Worm (Caenorhabditis elegans): Measurements from ENCODE around the gene twk-48.

The twk-48 gene

DNA sequence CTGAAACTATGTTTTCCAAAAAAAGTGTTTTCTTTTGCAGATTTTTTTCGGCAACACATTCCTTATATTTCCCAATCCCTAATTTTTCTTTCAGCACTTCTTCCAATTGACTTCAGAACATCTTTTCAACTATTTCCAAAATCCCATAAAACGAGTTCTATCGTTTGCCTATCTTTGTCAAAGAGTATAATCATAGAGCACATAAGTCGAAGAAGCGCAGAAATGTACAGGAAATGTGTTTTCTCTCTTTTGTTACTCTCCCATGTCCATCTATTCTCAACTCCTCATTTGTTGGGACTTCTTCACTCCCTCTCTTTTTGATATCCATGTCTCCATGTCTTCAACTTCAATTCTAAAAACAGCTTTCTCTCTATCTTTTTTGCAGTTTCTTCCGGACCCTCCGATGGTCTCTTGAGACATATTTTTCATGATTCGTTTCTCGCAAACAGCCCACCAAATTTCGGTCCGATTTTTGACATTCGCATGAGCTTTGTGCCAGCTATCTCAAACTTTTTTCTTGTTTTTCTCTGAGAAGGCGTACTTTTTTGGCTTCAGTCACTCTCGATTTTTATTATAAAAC lies at the start of gene twk-48:
TSS of gene twk-48 (plus strand) at position 530 of the 580 bp plus-strand sequence.
- no peak for TF ChIP-seq unc-62 (GFP tag; optimal IDR thresholded peaks at IDR 0.05)

DNA sequence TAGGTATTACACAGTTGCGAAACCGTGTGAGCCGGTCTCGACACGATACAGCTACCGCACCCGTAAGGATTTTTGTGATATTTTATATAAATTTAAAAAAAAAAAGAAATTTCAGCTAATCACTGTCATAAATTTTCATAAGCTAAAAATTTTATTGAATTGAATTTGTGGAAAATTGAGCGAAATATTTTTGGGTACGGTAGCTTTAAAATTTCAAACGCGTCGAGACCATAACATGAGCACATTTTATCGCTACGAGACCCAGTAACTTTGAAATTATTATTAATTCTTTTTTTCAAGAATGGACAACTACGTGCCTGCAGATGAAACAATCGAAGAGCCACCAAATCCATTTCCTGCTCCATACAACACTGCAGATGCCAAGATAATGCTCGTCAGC lies 47.4 kb upstream of the twk-48 start, which contains the start of gene ZK632.14:
TSS of gene ZK632.14 (plus strand) at position 301 of the 400 bp plus-strand sequence.
- TF ChIP-seq unc-62 (GFP tag; optimal IDR thresholded peaks at IDR 0.05) = no peak

DNA sequence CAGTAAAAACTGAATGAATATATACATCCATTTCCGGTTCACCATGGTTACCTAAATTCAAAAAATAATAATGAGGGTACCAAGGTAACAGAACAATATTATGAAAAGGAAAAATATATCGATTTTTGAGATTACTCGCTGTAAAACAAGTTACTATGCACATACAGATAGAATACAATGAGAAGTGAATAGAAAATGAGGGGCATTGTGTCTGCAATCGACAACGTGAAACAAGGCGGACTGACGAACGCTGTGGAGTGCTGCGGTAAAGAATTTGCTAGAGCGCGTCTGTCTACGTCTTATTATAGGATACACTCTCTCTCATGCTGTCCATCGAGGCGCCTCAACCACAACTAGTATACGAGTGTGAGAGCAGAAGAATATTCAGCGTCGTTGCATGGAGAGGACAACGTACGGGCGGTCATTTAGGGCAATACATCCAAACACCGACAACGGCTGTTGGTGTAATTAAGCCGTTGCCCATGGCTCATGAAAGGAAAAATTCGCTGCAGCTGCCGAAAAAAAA lies 43.4 kb upstream of the twk-48 start, which contains the start of gene cnx-1:
TSS of gene cnx-1 (minus strand) at position 51 of the 526 bp plus-strand sequence.
- no peak for TF ChIP-seq unc-62 (GFP tag; optimal IDR thresholded peaks at IDR 0.05)

DNA sequence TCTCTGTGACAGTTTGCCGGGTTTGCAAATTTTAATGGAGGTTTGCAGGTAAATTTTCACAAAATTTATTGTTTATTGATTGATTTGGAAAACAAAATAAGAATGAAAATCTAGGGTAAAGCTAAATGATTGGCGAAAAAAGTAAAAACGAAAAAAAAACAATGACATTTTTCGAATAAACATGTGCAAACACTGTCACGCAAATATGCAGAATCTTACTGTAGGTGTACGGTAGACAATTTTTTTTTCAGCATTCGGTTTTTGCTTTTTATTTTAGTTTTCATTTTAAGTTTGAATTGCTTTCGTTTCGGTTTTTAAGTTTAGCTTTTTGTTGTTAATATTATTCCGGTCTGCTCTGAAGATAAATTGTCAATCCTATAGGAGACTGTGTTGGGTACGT lies 42.6 kb upstream of the twk-48 start:
- no peak for TF ChIP-seq unc-62 (GFP tag; optimal IDR thresholded peaks at IDR 0.05)

DNA sequence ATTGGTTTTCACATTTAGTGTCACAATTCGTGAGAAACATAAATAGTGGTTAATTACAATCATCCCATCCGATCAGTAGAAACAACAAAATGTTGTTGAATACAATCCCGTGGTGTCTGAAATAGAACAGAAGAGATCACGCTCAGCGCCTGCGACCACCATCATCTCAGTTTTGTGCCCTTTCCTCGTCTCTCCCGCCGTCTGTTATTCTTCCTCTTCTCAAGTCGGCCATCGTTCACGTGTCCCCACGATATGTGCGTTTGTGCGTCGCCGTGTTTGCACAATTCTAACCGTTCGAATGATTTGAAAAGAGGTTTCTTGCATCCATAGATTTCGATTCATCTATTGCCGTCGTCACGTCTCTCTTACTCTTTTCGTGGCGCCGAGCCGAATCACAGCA lies 41.8 kb upstream of the twk-48 start, which contains the start of gene panl-3:
TSS of gene panl-3 (plus strand) at position 294 of the 400 bp plus-strand sequence.
- no peak for TF ChIP-seq unc-62 (GFP tag; optimal IDR thresholded peaks at IDR 0.05)

DNA sequence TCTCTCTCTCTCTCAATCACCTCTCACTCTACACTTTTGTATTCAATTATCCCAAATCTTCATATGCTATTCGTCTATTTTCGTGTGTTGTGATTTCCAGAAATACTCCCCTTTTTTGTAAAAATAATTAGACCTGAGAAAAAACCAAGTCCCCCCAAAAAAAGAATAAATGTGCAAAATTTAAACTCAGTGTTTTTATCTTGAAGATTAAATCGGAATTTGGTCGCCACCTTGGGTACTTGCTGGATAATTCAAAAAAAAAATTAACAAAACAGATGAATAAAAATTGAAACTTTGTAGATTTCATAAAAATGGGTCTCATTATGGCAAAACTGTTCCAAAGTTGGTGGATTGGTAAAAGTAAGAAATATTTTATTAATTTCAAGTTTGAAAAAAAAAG lies 37.6 kb upstream of the twk-48 start, which contains the start of gene arl-5:
TSS of gene arl-5 (plus strand) at position 301 of the 400 bp plus-strand sequence.
- TF ChIP-seq unc-62 (GFP tag; optimal IDR thresholded peaks at IDR 0.05) = no peak

DNA sequence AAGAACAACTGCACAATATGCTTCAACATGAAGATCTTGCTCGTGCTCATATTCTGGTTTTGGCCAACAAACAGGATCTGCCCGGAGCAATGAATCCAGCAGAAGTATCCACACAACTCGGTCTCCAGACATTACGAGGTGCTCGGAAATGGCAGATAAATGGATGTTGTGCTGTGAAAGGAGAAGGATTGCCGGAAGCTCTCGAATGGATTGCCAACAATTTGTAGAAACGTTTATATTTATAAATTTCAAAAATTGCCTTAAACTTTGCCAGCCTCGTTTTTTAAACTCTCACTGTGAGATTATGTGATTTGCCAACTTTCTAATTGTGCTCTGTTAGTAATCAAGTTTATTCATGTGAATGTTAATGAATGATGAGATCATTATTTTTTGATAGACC lies 36.8 kb upstream of the twk-48 start:
- no peak for TF ChIP-seq unc-62 (GFP tag; optimal IDR thresholded peaks at IDR 0.05)

DNA sequence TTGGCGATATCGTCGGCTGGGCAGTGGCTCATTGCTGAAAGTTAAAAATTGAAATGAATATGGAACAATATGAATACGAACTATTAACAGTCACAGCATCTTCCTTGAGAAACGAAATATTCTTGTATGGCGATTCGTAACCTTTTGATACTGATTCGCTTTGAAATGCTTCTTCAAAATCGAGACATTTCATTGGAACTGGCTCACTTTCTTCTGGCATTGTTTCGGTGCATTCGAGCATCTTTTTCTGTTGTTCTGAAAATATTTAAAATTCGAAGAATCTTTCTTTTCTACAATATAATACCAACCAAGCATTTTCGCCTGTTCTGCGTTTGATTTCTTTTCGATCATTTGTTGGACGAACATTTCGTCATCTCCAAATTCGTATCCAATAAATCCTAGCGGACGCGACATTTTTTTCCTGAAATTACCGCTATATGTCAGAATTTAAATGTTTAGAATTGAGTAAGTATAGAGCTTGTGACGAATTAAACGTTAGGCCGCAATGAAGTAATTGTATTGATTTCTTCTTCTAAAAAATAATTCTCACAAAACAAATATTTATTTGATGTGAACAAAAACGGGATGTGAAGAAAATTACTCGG lies 36.1 kb upstream of the twk-48 start, which contains the start of gene lin-52:
TSS of gene lin-52 (minus strand) at position 421 of the 605 bp plus-strand sequence.
- no peak for TF ChIP-seq unc-62 (GFP tag; optimal IDR thresholded peaks at IDR 0.05)

DNA sequence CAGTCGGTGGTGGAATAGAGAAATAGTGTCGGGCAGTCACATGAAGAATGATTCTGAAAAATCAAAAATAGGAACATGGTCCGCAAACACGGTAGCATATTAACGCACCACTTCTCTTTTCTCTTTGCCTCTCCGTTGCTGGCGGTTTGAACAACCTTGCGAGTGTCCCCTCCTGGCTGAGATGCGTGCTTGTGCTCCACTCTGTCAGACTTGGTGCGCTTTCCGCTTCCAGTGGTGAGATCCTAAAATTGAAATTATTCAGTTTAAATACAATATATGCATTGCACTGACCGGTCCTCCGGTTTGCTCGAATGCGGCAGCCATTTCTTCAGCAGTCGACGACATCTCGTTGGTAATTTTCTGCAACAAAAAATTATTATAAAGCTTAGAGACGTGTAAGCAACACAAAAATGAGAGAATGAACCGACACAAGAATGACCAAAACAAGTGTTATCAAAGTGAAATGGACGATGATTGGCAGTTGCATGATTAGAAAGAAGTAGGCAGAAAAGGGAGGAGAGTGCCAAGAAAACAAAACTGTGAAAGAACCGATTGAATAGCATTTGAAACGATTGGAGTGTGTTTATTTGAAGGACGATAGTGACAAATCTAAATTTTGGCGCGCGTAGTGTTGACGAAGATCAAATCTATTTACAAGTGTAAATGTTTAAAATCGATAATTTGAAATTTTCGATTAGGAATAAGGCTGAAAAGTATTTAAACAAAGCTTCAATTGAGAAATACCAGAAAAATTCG lies 35.3 kb upstream of the twk-48 start, which contains the start of gene ZK632.9:
TSS of gene ZK632.9 (minus strand) at position 360 of the 756 bp plus-strand sequence.
- TF ChIP-seq unc-62 (GFP tag; optimal IDR thresholded peaks at IDR 0.05) = no peak

DNA sequence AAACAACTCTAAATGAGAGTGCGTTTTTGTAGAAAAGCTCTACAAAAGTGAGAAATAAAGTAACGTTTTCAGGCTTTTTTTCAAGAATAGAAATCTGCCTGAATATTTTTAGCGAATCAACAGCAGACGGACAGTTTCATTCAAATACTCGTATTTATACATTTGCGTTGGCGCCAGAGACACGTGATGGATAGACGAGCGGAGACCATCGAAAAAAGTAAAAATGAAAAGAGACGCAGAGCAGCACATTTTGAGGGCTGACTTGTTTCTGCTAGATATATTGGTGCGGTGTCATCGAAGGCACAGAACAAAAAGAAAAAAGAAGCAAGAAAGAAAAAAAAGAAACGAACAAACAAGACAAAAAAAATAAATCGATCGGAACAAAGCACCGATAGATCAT lies 34.5 kb upstream of the twk-48 start:
- TF ChIP-seq unc-62 (GFP tag; optimal IDR thresholded peaks at IDR 0.05) = no peak

DNA sequence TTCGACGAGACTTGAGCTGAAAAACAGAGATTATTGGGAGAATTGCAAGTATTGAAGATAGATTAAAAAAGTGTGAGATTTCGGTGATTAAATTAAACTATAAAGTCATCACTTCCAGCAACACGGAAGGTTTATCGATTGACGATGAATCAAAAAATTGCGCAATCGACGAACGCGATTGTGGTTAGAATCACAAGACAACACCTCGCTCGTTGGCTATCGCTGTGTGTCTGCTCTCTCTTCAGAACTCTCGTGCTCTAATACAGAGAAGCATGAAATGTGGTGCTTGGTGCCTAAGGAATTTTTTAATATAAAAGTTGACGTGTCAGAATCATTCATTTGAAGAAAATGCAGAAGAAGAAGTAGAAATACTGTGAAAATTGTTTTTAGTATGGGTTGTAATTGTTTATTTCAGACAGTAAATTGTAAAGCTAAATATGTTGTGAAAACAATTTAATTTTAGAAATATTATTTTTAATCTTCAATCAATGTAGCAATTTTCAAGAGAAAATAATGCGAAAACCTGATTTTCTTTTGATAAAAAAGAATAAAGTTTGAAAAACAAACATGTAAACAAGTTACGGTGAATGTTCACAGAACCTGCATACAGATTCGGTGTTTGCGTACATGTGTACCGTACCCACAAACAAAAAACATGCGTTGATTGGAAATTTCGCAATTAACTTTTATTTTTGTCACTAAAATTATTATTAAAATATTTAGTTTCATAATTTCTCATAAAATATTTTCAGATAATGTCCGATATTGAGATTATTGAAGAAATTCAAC lies 33.2 kb upstream of the twk-48 start, which contains the start of the genes ZK632.10 and ZK632.11:
TSS of gene ZK632.10 (minus strand) at position 560 of the 789 bp plus-strand sequence.
TSS of gene ZK632.11 (plus strand) at position 753 of the 789 bp plus-strand sequence.
- TF ChIP-seq unc-62 (GFP tag; optimal IDR thresholded peaks at IDR 0.05) = no peak

DNA sequence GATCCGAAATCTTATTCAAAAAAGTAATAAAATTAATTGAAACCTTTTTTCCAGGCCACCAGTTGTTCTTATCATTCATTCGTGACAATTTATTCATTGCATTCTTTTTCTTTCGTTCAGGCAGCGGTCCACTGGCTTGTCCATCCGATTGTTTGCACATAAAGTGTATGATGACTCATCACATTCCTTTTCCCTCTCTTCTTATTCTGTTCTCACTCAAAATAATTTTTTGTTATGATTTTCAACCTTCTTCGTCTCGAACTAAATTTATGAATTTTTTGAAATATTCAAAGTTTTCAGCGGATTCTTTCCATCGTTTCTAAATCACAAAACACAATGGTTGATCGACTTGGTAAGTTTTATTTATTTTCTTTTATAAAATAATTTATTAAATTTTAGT lies 30.0 kb upstream of the twk-48 start, which contains the start of gene ZK632.12:
TSS of gene ZK632.12 (plus strand) at position 301 of the 400 bp plus-strand sequence.
- no peak for TF ChIP-seq unc-62 (GFP tag; optimal IDR thresholded peaks at IDR 0.05)

DNA sequence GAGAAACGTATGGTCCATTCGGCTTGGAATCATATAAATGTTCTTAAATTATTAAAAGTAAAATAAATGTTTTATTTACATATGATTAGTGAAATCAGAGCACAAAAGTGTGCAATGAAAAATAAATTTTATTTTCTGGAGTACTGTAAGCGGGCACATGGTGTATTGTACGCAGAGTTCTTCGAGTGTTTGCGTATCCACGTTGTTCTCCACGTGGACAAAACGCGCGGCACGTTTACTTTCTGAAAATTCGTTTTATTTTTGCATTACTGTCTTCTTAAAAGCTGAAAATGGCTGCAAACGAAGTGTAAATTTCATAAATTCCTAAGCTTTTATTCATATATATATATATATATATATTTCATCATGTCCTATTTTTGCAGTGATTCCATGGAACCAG lies 28.0 kb upstream of the twk-48 start:
- no peak for TF ChIP-seq unc-62 (GFP tag; optimal IDR thresholded peaks at IDR 0.05)

DNA sequence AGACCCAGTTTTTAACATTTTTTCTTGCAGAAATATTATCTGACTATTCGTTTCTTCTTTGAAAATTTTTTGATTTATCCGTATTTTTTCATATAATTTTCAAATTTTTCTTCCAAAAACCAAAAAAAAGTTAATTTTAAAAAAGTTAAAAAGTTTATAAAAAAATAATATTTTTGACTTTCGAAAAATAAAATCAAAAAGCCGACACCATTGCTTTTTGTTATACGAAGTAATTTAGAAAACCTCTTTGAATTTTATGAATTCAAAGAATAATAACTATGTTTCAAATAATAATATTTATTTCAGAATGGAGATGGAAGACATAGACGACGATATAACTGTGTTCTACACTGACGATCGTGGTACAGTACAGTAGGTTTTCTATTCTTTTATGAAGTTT lies 25.6 kb upstream of the twk-48 start, which contains the start of gene K11H3.8:
TSS of gene K11H3.8 (plus strand) at position 301 of the 400 bp plus-strand sequence.
- TF ChIP-seq unc-62 (GFP tag; optimal IDR thresholded peaks at IDR 0.05) = no peak

DNA sequence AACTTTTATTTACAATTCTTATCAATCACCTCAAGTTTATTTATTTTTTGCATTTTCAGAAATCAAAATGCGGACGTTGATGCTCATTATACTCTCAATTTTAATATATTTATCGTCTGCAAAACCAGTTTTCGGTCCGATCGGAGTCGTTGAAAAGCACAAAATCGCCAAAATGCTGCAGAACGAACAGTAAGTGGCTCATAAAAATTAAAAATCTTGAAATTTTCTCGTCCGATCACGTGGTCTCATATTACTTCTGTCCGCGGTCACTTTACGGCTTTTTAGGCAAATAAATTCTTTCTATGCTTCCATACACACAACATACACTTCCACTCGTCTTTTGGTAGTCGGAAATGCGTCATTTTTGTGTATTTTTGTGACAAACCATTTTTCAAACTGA lies 16.8 kb upstream of the twk-48 start, which contains the start of gene K11H3.5:
TSS of gene K11H3.5 (plus strand) at position 54 of the 400 bp plus-strand sequence.
- no peak for TF ChIP-seq unc-62 (GFP tag; optimal IDR thresholded peaks at IDR 0.05)

Measured in whole organism, dauer.